Fruit fly (Drosophila melanogaster) whole organism, pupa: ENCODE data around the gene CG9192.
A peak's percentile ranks its signal among the peaks of the same experiment; 100 is the strongest.

Experiments
- CG10348 ChIP-seq: fragments of 200-800 bp; sonication (Bioruptor generic); IDR thresholded peaks from 2 replicates; pipeline ENCODE4 v1.3.6; 2022; ENCODE audit warnings: missing biosample characterization, missing genetic modification characterization
- CG12605 ChIP-seq: fragments of 200-800 bp; sonication (Bioruptor generic); IDR thresholded peaks from 2 replicates; pipeline ENCODE4 v1.3.6; 2022; ENCODE audit warnings: missing biosample characterization, missing genetic modification characterization
- CG13204 ChIP-seq: fragments of 200-800 bp; sonication (Bioruptor generic); optimal IDR thresholded peaks from 2 replicates; lab custom pipeline; 2018; ENCODE audit warnings: missing biosample characterization, mild to moderate bottlenecking, missing genetic modification characterization, moderate library complexity
- CG14655 ChIP-seq: fragments of 200-800 bp; sonication (Bioruptor generic); optimal IDR thresholded peaks from 3 replicates; lab custom pipeline; 2017; ENCODE audit warnings: mild to moderate bottlenecking, missing biosample characterization, missing genetic modification reagents, missing genetic modification characterization
- CG15710 ChIP-seq: fragments of 200-800 bp; sonication (Bioruptor generic); optimal IDR thresholded peaks from 2 replicates; lab custom pipeline; 2018; ENCODE audit warnings: missing biosample characterization, mild to moderate bottlenecking, missing genetic modification characterization, moderate library complexity
- CG17806 ChIP-seq: fragments of 200-800 bp; sonication (Bioruptor generic); optimal IDR thresholded peaks from 2 replicates; lab custom pipeline; 2018; ENCODE audit warnings: missing biosample characterization, mild to moderate bottlenecking, missing genetic modification characterization, moderate library complexity
- CG32121 ChIP-seq: fragments of 200-800 bp; sonication (Bioruptor generic); IDR thresholded peaks from 2 replicates; pipeline ENCODE4 v1.3.6; 2022; ENCODE audit warnings: missing biosample characterization, missing genetic modification characterization
- CG34367 ChIP-seq: fragments of 200-800 bp; sonication (Bioruptor generic); optimal IDR thresholded peaks from 2 replicates; lab custom pipeline; 2018; ENCODE audit warnings: missing biosample characterization, mild to moderate bottlenecking, missing genetic modification characterization
- CG4496 ChIP-seq: fragments of 200-800 bp; sonication (Bioruptor generic); IDR thresholded peaks from 3 replicates; pipeline ENCODE4 v1.3.6; 2022; ENCODE audit warnings: missing biosample characterization, missing genetic modification characterization
- CG8159 ChIP-seq: fragments of 200-800 bp; sonication (Bioruptor generic); optimal IDR thresholded peaks from 3 replicates; lab custom pipeline; 2018; ENCODE audit warnings: missing biosample characterization, mild to moderate bottlenecking, missing genetic modification characterization, moderate library complexity
- CG8301 ChIP-seq: fragments of 200-800 bp; sonication (Bioruptor generic); optimal IDR thresholded peaks from 2 replicates; lab custom pipeline; 2018; ENCODE audit warnings: missing biosample characterization, mild to moderate bottlenecking, missing genetic modification characterization
- CG9948 ChIP-seq: fragments of 200-800 bp; sonication (Bioruptor generic); optimal IDR thresholded peaks from 2 replicates; lab custom pipeline; 2018; ENCODE audit warnings: missing biosample characterization, mild to moderate bottlenecking, missing genetic modification characterization, moderate library complexity
- D1 ChIP-seq: fragments of 200-800 bp; sonication (Bioruptor generic); optimal IDR thresholded peaks from 2 replicates; lab custom pipeline; 2018; ENCODE audit warnings: missing biosample characterization, mild to moderate bottlenecking, missing genetic modification characterization, moderate library complexity
- EcR ChIP-seq: fragments of 200-800 bp; sonication (Bioruptor generic); optimal IDR thresholded peaks from 3 replicates; lab custom pipeline; 2019; ENCODE audit warnings: missing biosample characterization, missing genetic modification characterization, mild to moderate bottlenecking, moderate library complexity, missing genetic modification reagents
- Ets98B ChIP-seq: fragments of 200-800 bp; sonication (Bioruptor generic); IDR thresholded peaks from 2 replicates; pipeline ENCODE4 v1.3.6; 2022; ENCODE audit warnings: missing biosample characterization, missing genetic modification characterization
- Pif1A ChIP-seq: fragments of 200-800 bp; sonication (Bioruptor generic); optimal IDR thresholded peaks from 3 replicates; lab custom pipeline; 2016; ENCODE audit warnings: missing biosample characterization, missing genetic modification characterization
- Pif1B ChIP-seq: fragments of 200-800 bp; sonication (Bioruptor generic); optimal IDR thresholded peaks from 3 replicates; lab custom pipeline; 2016; ENCODE audit warnings: missing biosample characterization, missing genetic modification characterization
- Snoo ChIP-seq: fragments of 200-800 bp; sonication (Bioruptor generic); optimal IDR thresholded peaks from 3 replicates; lab custom pipeline; 2017; ENCODE audit warnings: missing biosample characterization, mild to moderate bottlenecking, missing genetic modification characterization, inconsistent platforms
- fd96Ca ChIP-seq: fragments of 200-800 bp; sonication (Bioruptor generic); IDR thresholded peaks from 3 replicates; pipeline ENCODE4 v1.3.6; 2022; ENCODE audit warnings: missing biosample characterization, missing genetic modification characterization
- gl ChIP-seq: fragments of 200-800 bp; sonication (Bioruptor generic); optimal IDR thresholded peaks from 2 replicates; lab custom pipeline; 2018; ENCODE audit warnings: missing biosample characterization, mild to moderate bottlenecking, missing genetic modification characterization
- rn ChIP-seq: fragments of 200-800 bp; sonication (Bioruptor generic); IDR thresholded peaks from 2 replicates; pipeline ENCODE4 v1.3.6; 2022; ENCODE audit warnings: missing biosample characterization, missing genetic modification characterization

CG9192 gene

DNA sequence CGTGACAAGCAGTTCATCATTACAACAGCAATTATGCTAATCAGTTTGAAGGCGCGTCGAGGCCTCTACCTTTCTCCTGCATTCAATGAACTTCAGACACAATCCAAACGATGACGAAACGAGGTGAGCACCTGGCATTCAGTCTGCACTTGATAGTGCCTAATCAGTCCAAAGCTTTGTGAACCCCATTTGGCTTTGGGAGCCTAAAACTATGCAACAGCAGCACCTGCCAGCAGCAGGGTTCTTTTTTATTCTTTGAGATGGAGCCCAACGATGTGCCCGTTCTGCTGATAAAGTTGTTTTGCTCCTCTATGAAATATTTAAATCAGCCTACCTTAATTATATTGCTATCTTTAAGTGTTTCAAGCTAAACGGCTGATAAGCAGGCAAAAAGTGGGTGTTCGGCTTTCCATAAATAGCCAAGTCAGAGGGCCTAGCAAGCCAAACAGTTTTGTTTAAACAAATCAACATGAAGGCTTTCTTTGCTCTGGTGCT lies 10.8 kb downstream of the CG9192 start, which contains the start of gene LysS:
LysS (plus strand) TSS at position 445 of the 495 bp plus-strand sequence.
- no peak for TF ChIP-seq Pif1A (GFP tag; lab: Kevin White, UChicago)
- no peak for TF ChIP-seq CG17806 (tag; lab: Kevin White, UChicago)
- TF ChIP-seq CG32121 = no peak
- TF ChIP-seq CG12605 (GFP tag; lab: Robert Waterston, UW) = no peak; the same call in 1 of the 2 replicates
- TF ChIP-seq Snoo (tag; lab: Kevin White, UChicago) = no peak
- no peak for TF ChIP-seq CG34367 (tag; lab: Kevin White, UChicago)
- no peak for TF ChIP-seq CG14655 (GFP tag; lab: Kevin White, UChicago)
- no peak for TF ChIP-seq gl

DNA sequence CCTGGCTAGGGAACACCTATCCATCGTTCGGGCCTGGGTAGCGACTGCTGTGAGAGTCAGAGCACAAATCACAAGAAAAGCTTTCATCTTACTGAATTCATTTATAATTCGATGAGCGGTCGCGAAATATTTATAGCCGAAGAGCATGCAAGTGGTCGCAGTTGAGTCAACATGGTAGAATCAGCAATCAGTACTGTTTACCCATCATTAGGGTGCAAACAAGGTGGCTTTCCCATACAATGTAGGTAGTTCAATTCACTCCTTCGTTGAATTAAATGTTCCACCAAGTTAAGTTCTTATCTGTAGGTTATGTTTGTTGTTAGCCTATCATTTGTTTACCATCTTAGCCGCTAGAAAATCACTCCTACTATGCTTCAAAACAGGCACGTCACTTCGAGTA lies 19.5 kb downstream of the CG9192 start, which contains the start of gene LysP:
LysP (minus strand) TSS at position 101 of the 400 bp plus-strand sequence.
- TF ChIP-seq CG10348 (GFP tag; lab: Robert Waterston, UW) (no peak), CG4496 (GFP tag; lab: Robert Waterston, UW) (0 out of 3 replicates have a peak, but pooled peaks have one; percentile 19), D1 (tag; lab: Kevin White, UChicago) (no peak), CG8159 (tag; lab: Kevin White, UChicago) (no peak)

DNA sequence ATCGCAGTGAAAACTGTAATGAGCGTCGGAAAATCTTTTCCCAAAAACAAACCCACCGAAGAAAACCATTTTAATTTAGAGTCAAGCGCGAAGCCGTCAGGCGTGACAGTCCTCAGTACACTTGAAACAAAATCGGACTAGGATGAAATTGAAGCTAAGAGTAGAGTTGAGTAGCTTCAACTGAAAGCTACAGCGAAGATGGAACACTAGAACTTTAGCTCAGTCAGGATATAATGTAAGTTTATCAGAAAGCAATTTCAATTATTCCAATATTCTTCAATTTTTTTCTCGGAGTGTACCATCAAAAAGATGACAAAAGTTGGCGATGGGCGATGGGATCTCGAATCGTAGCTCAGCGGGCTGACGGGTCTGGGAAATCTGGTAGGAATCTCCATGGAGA lies 21.7 kb downstream of the CG9192 start:
- TF ChIP-seq CG34367 (tag; lab: Kevin White, UChicago) = no peak
- no peak for TF ChIP-seq CG13204
- TF ChIP-seq EcR (GFP tag; lab: Kevin White, UChicago) = no peak
- peak; percentile 51; the same call in 1 of the 3 replicates for TF ChIP-seq CG4496 (GFP tag; lab: Robert Waterston, UW)
- no peak for TF ChIP-seq CG10348 (GFP tag; lab: Robert Waterston, UW)
- 0 out of 2 replicates have a peak, but pooled peaks have one; percentile 26 for TF ChIP-seq rn (GFP tag; lab: Robert Waterston, UW)
- peak; percentile 45 for TF ChIP-seq CG8301
- TF ChIP-seq Ets98B (GFP tag; lab: Robert Waterston, UW) = peak; percentile 41
- no peak for TF ChIP-seq CG9948 (tag; lab: Kevin White, UChicago)
- TF ChIP-seq Snoo (tag; lab: Kevin White, UChicago) = no peak
- TF ChIP-seq D1 (tag; lab: Kevin White, UChicago) = no peak
- peak; percentile 36 for TF ChIP-seq CG14655 (GFP tag; lab: Kevin White, UChicago)
- TF ChIP-seq CG8159 (tag; lab: Kevin White, UChicago) = no peak
- TF ChIP-seq CG32121 = no peak
- peak; percentile 50; the same call in 2 of the 3 replicates for TF ChIP-seq fd96Ca (GFP tag; lab: Robert Waterston, UW)
- TF ChIP-seq gl = no peak
- no peak for TF ChIP-seq CG12605 (GFP tag; lab: Robert Waterston, UW)
- TF ChIP-seq CG15710 (tag; lab: Kevin White, UChicago) = no peak
- no peak for TF ChIP-seq Pif1B (GFP tag; lab: Kevin White, UChicago)
- no peak for TF ChIP-seq Pif1A (GFP tag; lab: Kevin White, UChicago)
- TF ChIP-seq CG17806 (tag; lab: Kevin White, UChicago) = no peak

DNA sequence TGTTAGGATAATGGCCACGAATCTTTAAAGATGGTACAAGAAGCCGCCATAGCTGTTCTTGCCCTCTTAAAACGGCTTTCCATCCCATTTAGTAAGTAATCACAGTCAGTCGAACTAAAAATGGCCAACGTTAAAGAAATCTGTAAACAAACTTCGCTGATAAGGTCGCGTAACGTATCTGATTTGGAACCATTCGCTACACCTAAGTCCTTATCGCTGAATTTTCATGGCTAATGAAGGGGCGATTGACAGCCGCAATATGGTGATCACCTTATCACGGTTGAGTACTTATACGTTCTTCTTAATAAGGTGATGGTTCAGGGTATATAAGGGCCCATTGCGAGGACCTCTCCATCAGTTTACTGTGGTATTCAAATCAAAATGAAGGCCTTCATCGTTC lies 25.5 kb downstream of the CG9192 start, which contains the start of gene LysE:
LysE (plus strand) TSS at position 257 of the 400 bp plus-strand sequence.
- no peak for TF ChIP-seq Snoo (tag; lab: Kevin White, UChicago)
- no peak for TF ChIP-seq CG8159 (tag; lab: Kevin White, UChicago)
- TF ChIP-seq CG8301 = no peak
- TF ChIP-seq CG14655 (GFP tag; lab: Kevin White, UChicago) = no peak
- TF ChIP-seq CG34367 (tag; lab: Kevin White, UChicago) = no peak
- TF ChIP-seq CG17806 (tag; lab: Kevin White, UChicago) = no peak
- no peak for TF ChIP-seq Ets98B (GFP tag; lab: Robert Waterston, UW)
- no peak for TF ChIP-seq CG32121
- TF ChIP-seq EcR (GFP tag; lab: Kevin White, UChicago) = no peak
- TF ChIP-seq Pif1B (GFP tag; lab: Kevin White, UChicago) = no peak
- TF ChIP-seq CG12605 (GFP tag; lab: Robert Waterston, UW) = no peak
- no peak for TF ChIP-seq D1 (tag; lab: Kevin White, UChicago)

DNA sequence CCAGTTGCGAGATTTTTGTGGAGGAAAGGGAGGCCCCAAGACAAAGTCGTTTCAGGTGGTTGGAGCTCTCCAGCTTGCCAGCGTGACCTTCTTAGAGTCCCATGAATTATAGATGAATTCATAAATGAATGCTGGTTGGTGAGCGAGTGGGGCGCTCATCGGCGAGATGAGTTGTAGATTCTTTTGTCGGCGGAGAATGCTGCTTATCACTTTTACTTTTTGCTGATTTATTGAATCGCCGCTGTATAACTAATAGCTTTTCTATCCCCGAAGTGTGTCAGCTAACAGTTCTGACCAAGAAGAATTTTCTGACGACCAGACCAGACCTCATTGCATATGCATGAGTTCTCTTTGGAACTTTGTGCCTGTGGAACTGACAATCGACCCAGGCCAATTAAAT lies 26.0 kb downstream of the CG9192 start:
- TF ChIP-seq fd96Ca (GFP tag; lab: Robert Waterston, UW) (no peak), CG13204 (no peak), rn (GFP tag; lab: Robert Waterston, UW) (no peak), CG4496 (GFP tag; lab: Robert Waterston, UW) (no peak), CG10348 (GFP tag; lab: Robert Waterston, UW) (no peak), D1 (tag; lab: Kevin White, UChicago) (no peak), Ets98B (GFP tag; lab: Robert Waterston, UW) (no peak), Pif1B (GFP tag; lab: Kevin White, UChicago) (no peak), Snoo (tag; lab: Kevin White, UChicago) (no peak), CG17806 (tag; lab: Kevin White, UChicago) (no peak), CG34367 (tag; lab: Kevin White, UChicago) (no peak)

DNA sequence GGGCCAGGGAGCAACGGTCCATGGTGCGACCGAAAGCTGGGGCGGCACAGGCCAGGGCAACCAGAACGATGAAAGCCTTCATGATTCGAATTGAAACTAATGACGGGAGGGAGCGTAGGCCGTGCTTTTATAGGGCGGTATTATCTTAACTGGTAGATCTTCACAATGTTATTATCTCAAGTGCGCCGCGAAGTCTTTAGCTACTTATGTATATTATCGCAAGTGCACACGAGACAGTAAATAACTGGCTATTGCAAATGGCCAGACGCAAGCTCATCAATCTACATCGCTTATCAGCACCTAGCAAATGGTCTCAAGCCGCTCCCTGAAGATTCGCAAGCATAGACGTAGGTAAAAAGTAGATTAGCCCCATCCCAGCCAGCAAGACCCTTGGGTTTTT lies 27.0 kb downstream of the CG9192 start, which contains the start of gene LysD:
LysD (minus strand) TSS at position 101 of the 400 bp plus-strand sequence.
- TF ChIP-seq CG8159 (tag; lab: Kevin White, UChicago) (no peak), D1 (tag; lab: Kevin White, UChicago) (no peak), gl (no peak), CG8301 (no peak), CG13204 (no peak), Ets98B (GFP tag; lab: Robert Waterston, UW) (no peak), Pif1B (GFP tag; lab: Kevin White, UChicago) (no peak)
